Worm (Caenorhabditis elegans) whole organism, L3 larva: ENCODE data around the gene vps-18.

Experiments
- ceh-82 ChIP-seq: fragments of 150-350 bp; optimal IDR thresholded peaks from 2 replicates; lab custom pipeline; 2014; ENCODE audit warnings: missing biosample characterization, missing genetic modification characterization
- egl-27 ChIP-seq: sonication (generic microtip); optimal IDR thresholded peaks from 4 replicates; lab custom pipeline; 2017; ENCODE audit warnings: missing biosample characterization, missing genetic modification reagents, missing genetic modification characterization
- elt-3 ChIP-seq, 3 experiments: fragments of 150-350 bp in 1 of 3; sonication (generic microtip) in 2 of 3; optimal IDR thresholded peaks; 2 replicates in 2 of 3; 4 replicates in 1 of 3; lab custom pipeline; 2014 to 2017; ENCODE audit warnings: missing biosample characterization in 3 of 3, missing genetic modification characterization in 3 of 3
- fkh-2 ChIP-seq: fragments of 150-350 bp; optimal IDR thresholded peaks from 2 replicates; lab custom pipeline; 2014; ENCODE audit warnings: missing biosample characterization, missing genetic modification reagents, missing genetic modification characterization
- hmg-11 ChIP-seq: sonication (generic microtip); optimal IDR thresholded peaks from 2 replicates; lab custom pipeline; 2016; ENCODE audit warnings: missing genetic modification characterization, missing compliant biosample characterization
- jun-1 ChIP-seq: fragments of 150-350 bp; optimal IDR thresholded peaks from 2 replicates; lab custom pipeline; 2014; ENCODE audit warnings: missing biosample characterization, missing genetic modification reagents, missing genetic modification characterization
- lin-39 ChIP-seq: fragments of 150-350 bp; optimal IDR thresholded peaks from 2 replicates; lab custom pipeline; 2018; ENCODE audit warnings: missing biosample characterization, missing genetic modification reagents, missing genetic modification characterization
- mdl-1 ChIP-seq: fragments of 150-350 bp; optimal IDR thresholded peaks from 2 replicates; lab custom pipeline; 2014; ENCODE audit warnings: missing biosample characterization, missing genetic modification characterization
- nhr-28 ChIP-seq: fragments of 150-350 bp; optimal IDR thresholded peaks from 2 replicates; lab custom pipeline; 2014; ENCODE audit warnings: missing biosample characterization, missing genetic modification characterization
- pha-4 ChIP-seq: fragments of 150-350 bp; optimal IDR thresholded peaks from 2 replicates; lab custom pipeline; 2014; ENCODE audit warnings: missing biosample characterization, missing genetic modification reagents, missing genetic modification characterization
- zag-1 ChIP-seq: fragments of 150-350 bp; optimal IDR thresholded peaks from 2 replicates; lab custom pipeline; 2014; ENCODE audit warnings: missing biosample characterization, missing genetic modification characterization
- ztf-11 ChIP-seq: fragments of 150-350 bp; optimal IDR thresholded peaks from 2 replicates; lab custom pipeline; 2014; ENCODE audit warnings: missing biosample characterization, missing genetic modification characterization

DNA sequence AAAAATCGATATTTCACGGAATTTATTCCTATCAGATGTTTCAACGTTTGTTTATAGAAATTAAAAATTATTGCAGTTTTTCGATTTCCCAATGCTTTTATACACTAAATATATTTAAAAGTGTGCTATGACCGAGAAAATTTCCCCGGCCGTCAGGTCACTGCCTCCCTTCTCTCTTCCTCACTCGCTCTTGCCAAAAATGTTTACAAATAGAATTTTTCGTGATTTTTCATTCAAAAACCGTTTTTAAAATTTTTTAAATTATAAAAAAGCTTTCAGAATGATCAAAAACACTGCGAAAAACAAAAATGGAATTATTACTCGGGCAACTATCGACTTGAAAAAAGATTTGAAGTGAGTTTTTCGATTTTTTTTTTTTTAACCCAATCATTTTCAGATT, at the start of gene vps-18, which contains the start of gene T12C9.7:
- TF ChIP-seq egl-27 (tag; lab: Kevin White, UChicago) (no peak), lin-39 (tag; lab: Kevin White, UChicago) (no peak), zag-1 (tag; lab: Kevin White, UChicago) (no peak), jun-1 (tag; lab: Kevin White, UChicago) (no peak), elt-3 (tag; optimal IDR thresholded peaks at IDR 0.05; lab: Kevin White, UChicago) (no peak), pha-4 (tag; lab: Kevin White, UChicago) (no peak), mdl-1 (tag; lab: Kevin White, UChicago) (no peak), ztf-11 (no peak), hmg-11 (tag; lab: Kevin White, UChicago) (no peak), ceh-82 (tag; lab: Kevin White, UChicago) (no peak), fkh-2 (no peak), nhr-28 (tag; lab: Kevin White, UChicago) (no peak)
